Fruit fly (Drosophila melanogaster): ENCODE results near the gene CG10237.

Gene CG10237

DNA sequence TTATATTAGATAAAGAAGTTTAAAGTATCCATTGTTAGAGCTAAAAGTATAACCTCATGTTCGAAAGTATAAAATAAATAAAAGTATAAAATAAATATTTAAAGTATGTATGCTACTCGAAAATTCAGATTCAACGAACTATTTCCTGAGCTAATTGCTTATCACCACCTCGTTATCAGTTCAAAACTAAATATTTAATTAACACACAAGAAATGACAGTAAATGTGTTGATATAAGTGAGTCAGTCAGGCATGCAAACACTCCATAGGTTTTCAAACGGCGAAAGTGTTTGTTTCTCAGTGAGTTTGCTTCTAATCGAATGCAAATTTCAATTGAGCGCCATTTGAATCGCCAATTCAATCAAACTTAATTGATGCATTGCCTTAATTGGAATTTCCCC is 8.3 kb downstream of the CG10237 start (continued):
- TF ChIP-seq lab (GFP tag; optimal IDR thresholded peaks at IDR 0.05) (peak; percentile 82), CG10543 (GFP tag; optimal IDR thresholded peaks at IDR 0.05) (peak; percentile 53), abd-A (tag; optimal IDR thresholded peaks at IDR 0.05) (no peak), Scr (GFP tag; IDR thresholded peaks at IDR 0.05; ENCODE audit: partially characterized antibody) (no peak), slp2 (GFP tag; optimal IDR thresholded peaks at IDR 0.05) (no peak), CG34224 (GFP tag; IDR thresholded peaks at IDR 0.05; ENCODE audit: partially characterized antibody) (no peak), ewg (GFP tag; optimal IDR thresholded peaks at IDR 0.05) (peak; percentile 16), Poxn (GFP tag; IDR thresholded peaks at IDR 0.05) (no peak), CG11085 (GFP tag; IDR thresholded peaks at IDR 0.05) (no peak), CG10274 (GFP tag; optimal IDR thresholded peaks at IDR 0.05) (no peak), CG17612 (GFP tag; IDR thresholded peaks at IDR 0.05) (no peak), CG31224 (GFP tag; IDR thresholded peaks at IDR 0.05) (no peak), Lpt (GFP tag; optimal IDR thresholded peaks at IDR 0.05) (no peak), CG7745 (tag; optimal IDR thresholded peaks at IDR 0.05) (peak; percentile 58), grau (tag; optimal IDR thresholded peaks at IDR 0.05) (peak; percentile 21), CG11695 (GFP tag; IDR thresholded peaks at IDR 0.05) (peak; percentile 36; the same call in 1 of the 3 replicates), Rx (GFP tag; IDR thresholded peaks at IDR 0.05) (no peak), ham (GFP tag; IDR thresholded peaks at IDR 0.05) (no peak), klu (GFP tag; IDR thresholded peaks at IDR 0.05) (no peak), ro (GFP tag; IDR thresholded peaks at IDR 0.05) (no peak), danr (GFP tag; IDR thresholded peaks at IDR 0.05) (no peak), usp (GFP tag; optimal IDR thresholded peaks at IDR 0.05) (no peak), crc (GFP tag; optimal IDR thresholded peaks at IDR 0.05) (no peak), BtbVII (GFP tag; optimal IDR thresholded peaks at IDR 0.05) (peak; percentile 79), btn (GFP tag; optimal IDR thresholded peaks at IDR 0.05) (no peak), CG12104 (GFP tag; optimal IDR thresholded peaks at IDR 0.05) (peak; percentile 16), Dref (GFP tag; IDR thresholded peaks at IDR 0.05) (no peak), Atf-2 (GFP tag; optimal IDR thresholded peaks at IDR 0.05) (no peak), z (GFP tag; IDR thresholded peaks at IDR 0.05) (no peak), CG9876 (GFP tag; optimal IDR thresholded peaks at IDR 0.05) (no peak), vfl (GFP tag; optimal IDR thresholded peaks at IDR 0.05) (no peak), CG8290 (GFP tag; optimal IDR thresholded peaks at IDR 0.05) (no peak), CG8290 (tag; optimal IDR thresholded peaks at IDR 0.05) (peak; percentile 61 to 63), H2.0 (GFP tag; IDR thresholded peaks at IDR 0.05) (no peak), CG15073 (GFP tag; optimal IDR thresholded peaks at IDR 0.05) (no peak), odd (GFP tag; optimal IDR thresholded peaks at IDR 0.05) (peak; percentile 70), CG17359 (tag; optimal IDR thresholded peaks at IDR 0.05) (peak; percentile 63), emc (GFP tag; optimal IDR thresholded peaks at IDR 0.05) (no peak), ac (GFP tag; optimal IDR thresholded peaks at IDR 0.05) (peak; percentile 83), mam (GFP tag; optimal IDR thresholded peaks at IDR 0.05) (no peak), Hr78 (GFP tag; optimal IDR thresholded peaks at IDR 0.05) (peak in 1 of 2 experiments; percentile 42), Awh (GFP tag; IDR thresholded peaks at IDR 0.05) (peak; percentile 36; the same call in 1 of the 2 replicates), YL-1 (GFP tag; optimal IDR thresholded peaks at IDR 0.05) (no peak), CG3838 (GFP tag; optimal IDR thresholded peaks at IDR 0.05) (no peak), Bteb2 (GFP tag; optimal IDR thresholded peaks at IDR 0.05) (no peak), Hmr (GFP tag; optimal IDR thresholded peaks at IDR 0.05) (peak; percentile 44), CG6272 (GFP tag; IDR thresholded peaks at IDR 0.05) (no peak), CG16779 (GFP tag; IDR thresholded peaks at IDR 0.05) (no peak), CG10979 (tag; optimal IDR thresholded peaks at IDR 0.05) (peak; percentile 20), pan (optimal IDR thresholded peaks at IDR 0.05) (no peak), pan (GFP tag; optimal IDR thresholded peaks at IDR 0.05 in 1 of 2, IDR thresholded peaks at IDR 0.05 in 1 of 2) (peak in 1 of 2 experiments; percentile 17), CG16863 (GFP tag; optimal IDR thresholded peaks at IDR 0.05) (no peak), Blimp-1 (GFP tag; optimal IDR thresholded peaks at IDR 0.05) (peak; percentile 67)
